Worm (Caenorhabditis elegans): ENCODE measurements around the gene ceh-87.
"Not testable (repeated sequence)": the region's sequence is repeated elsewhere in the genome, so short reads cannot be mapped to it uniquely, and the experiment has no call there.

ceh-87 gene

DNA sequence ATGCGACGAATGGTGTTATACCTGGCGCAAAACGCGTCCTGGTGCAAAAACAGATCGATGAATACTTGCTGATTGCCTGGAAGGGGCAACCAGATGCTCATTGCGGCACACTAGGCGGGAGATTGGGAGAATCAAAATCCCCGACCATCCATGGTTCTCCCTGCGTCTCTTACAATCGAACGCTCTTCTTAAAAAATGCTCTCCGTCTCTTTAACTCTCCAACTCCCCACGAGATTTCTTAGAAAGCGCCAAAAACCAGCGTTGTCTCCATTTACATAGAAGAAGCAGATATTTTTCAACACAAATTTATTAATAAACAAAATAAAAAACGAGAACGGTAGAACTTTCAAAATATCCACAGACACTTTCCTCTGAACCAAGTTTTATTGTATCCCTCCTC is 3.0 kb downstream of the ceh-87 start, which contains the start of gene F34D6.1:
Gene F34D6.1, minus strand, starts transcription at position 101 of the 400 bp plus-strand sequence.
- TF ChIP-seq F55B11.4 (tag; optimal IDR thresholded peaks at IDR 0.05; ENCODE audit: borderline replicate concordance, insufficient read depth) = no peak
- TF ChIP-seq xnd-1 (tag; optimal IDR thresholded peaks at IDR 0.05) = no peak
- TF ChIP-seq egl-44 (GFP tag; IDR thresholded peaks at IDR 0.05) = no peak
- TF ChIP-seq ekl-4 (GFP tag; IDR thresholded peaks at IDR 0.05) = no peak
- no peak for TF ChIP-seq B0019.2 (GFP tag; conservative IDR thresholded peaks at IDR 0.05)
- TF ChIP-seq attf-5 (GFP tag; optimal IDR thresholded peaks at IDR 0.05) = no peak
- TF ChIP-seq F57C9.4 (tag; optimal IDR thresholded peaks at IDR 0.05) = no peak
- TF ChIP-seq T07F8.4 (tag; optimal IDR thresholded peaks at IDR 0.05) = no peak
- TF ChIP-seq Y79H2A.3 (GFP tag; conservative IDR thresholded peaks at IDR 0.05) = no peak
- no peak for TF ChIP-seq nfyb-1 (GFP tag; IDR thresholded peaks at IDR 0.05)
- no peak for TF ChIP-seq chd-7 (tag; optimal IDR thresholded peaks at IDR 0.05)
- no peak for TF ChIP-seq ccch-3 (GFP tag; optimal IDR thresholded peaks at IDR 0.05)
- TF ChIP-seq hlh-12 (tag; optimal IDR thresholded peaks at IDR 0.05) = no peak
- no peak for TF ChIP-seq snpc-1.1 (tag; optimal IDR thresholded peaks at IDR 0.05; ENCODE audit: insufficient read depth)
- TF ChIP-seq F37B4.10 (GFP tag; IDR thresholded peaks at IDR 0.05) = no peak

DNA sequence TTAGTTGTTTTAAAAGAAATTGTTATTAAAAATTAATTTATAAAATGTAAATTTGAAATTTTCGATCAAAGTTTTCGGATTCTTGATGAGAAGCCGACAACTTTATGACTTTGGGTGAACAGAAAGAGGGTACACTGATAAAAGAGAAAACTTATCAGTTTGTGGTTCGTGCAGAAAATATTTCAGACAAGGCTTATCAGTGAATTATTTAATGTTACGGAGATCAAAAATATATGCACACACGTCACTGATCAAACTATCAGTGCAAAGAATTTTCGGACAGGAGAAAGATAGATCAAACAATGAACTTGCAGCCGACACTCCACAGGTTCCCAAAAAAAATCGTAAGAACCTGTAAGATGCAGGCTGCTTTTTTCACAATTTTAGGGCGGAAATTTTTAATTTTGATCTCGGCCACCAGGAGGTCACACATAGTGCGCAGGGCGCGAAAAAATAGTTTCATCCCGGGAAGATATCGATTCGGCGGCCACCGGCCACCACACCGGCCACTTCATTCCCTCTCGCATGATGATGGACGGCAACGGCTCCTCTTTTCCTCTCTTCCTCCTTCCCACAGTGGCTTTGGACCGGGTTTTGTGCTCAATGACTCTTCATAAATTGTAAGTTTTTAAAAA is 6.5 kb downstream of the ceh-87 start, which contains the start of gene F22E5.17:
Gene F22E5.17, plus strand, starts transcription at position 508 of the 635 bp plus-strand sequence.
- TF ChIP-seq efl-1 (GFP tag; optimal IDR thresholded peaks at IDR 0.05) = peak; percentile 63
- peak; percentile 62 for TF ChIP-seq madf-8 (GFP tag; conservative IDR thresholded peaks at IDR 0.05)
- 0 out of 2 replicates have a peak, but pooled peaks have one; percentile 17 for TF ChIP-seq dox-1 (GFP tag; IDR thresholded peaks at IDR 0.05)
- peak; percentile 84 for TF ChIP-seq nhr-80 (tag; optimal IDR thresholded peaks at IDR 0.05)
- TF ChIP-seq F22D6.2 (tag; optimal IDR thresholded peaks at IDR 0.05) = no peak
- TF ChIP-seq atf-7 (tag; optimal IDR thresholded peaks at IDR 0.05) = peak; percentile 36
- TF ChIP-seq egl-44 (GFP tag; IDR thresholded peaks at IDR 0.05) = no peak
- no peak for TF ChIP-seq ceh-100 (GFP tag; IDR thresholded peaks at IDR 0.05)
- no peak for TF ChIP-seq snpc-4 (GFP tag; optimal IDR thresholded peaks at IDR 0.05)
- peak in 1 of 4 experiments; percentile 36 for TF ChIP-seq snpc-4 (tag; optimal IDR thresholded peaks at IDR 0.05)
- peak; percentile 74 for TF ChIP-seq madf-6 (GFP tag; IDR thresholded peaks at IDR 0.05)
- peak; percentile 77 for TF ChIP-seq aptf-2 (GFP tag; conservative IDR thresholded peaks at IDR 0.05)
- TF ChIP-seq ekl-4 (GFP tag; IDR thresholded peaks at IDR 0.05) = 0 out of 2 replicates have a peak, but pooled peaks have one; percentile 10
- no peak for TF ChIP-seq T26A5.8 (tag; optimal IDR thresholded peaks at IDR 0.05)

DNA sequence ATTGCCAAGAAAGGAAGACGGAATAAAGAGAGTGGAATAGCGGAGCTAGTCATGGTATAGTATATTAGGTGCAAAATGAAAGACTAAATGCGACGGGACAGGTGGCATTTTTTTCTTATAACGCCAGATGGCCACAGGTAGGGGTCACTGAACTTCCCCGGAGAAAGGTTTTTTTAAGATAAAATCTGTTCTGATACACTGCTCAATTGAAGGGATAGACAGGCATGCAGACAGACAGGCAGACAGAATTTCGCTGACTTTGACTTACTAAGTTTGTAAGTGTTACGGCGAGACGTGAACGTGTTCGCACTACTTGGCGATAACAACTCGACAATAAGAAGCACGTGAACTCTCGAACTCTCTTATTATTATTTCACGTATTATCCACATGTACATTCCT is 10.6 kb downstream of the ceh-87 start, which contains the start of the genes F22E5.20 and F22E5.1:
Gene F22E5.20, minus strand, starts transcription at position 101 of the 400 bp plus-strand sequence.
Gene F22E5.1, plus strand, starts transcription at position 242 of the 400 bp plus-strand sequence.
- not testable (repeated sequence) for TF ChIP-seq dox-1 (GFP tag; IDR thresholded peaks at IDR 0.05); lin-54 (GFP tag; optimal IDR thresholded peaks at IDR 0.05); nfyb-1 (GFP tag; IDR thresholded peaks at IDR 0.05)

ce11 chrII:2672320-2672719 is 11.8 kb downstream of the ceh-87 start, which contains the start of gene sri-57:
Gene sri-57, minus strand, starts transcription at chrII:2672420.
- not testable (repeated sequence) for TF ChIP-seq mcd-1 (GFP tag; IDR thresholded peaks at IDR 0.05); aptf-2 (GFP tag; conservative IDR thresholded peaks at IDR 0.05); ceh-100 (GFP tag; IDR thresholded peaks at IDR 0.05)

- TF ChIP-seq lin-26 (GFP tag; IDR thresholded peaks at IDR 0.05) (no peak), F10E7.11 (tag; optimal IDR thresholded peaks at IDR 0.05) (no peak), tbx-9 (tag; optimal IDR thresholded peaks at IDR 0.05; ENCODE audit: borderline replicate concordance) (no peak), hrde-1 (tag; optimal IDR thresholded peaks at IDR 0.05; ENCODE audit: borderline replicate concordance) (no peak), chd-7 (tag; optimal IDR thresholded peaks at IDR 0.05) (no peak), Y95B8A.8 (GFP tag; IDR thresholded peaks at IDR 0.05) (no peak), snpc-4 (GFP tag; optimal IDR thresholded peaks at IDR 0.05) (no peak), snpc-4 (tag; optimal IDR thresholded peaks at IDR 0.05) (no peak), ceh-27 (GFP tag; optimal IDR thresholded peaks at IDR 0.05) (no peak), pha-4 (tag; optimal IDR thresholded peaks at IDR 0.05) (no peak), athp-1 (tag; optimal IDR thresholded peaks at IDR 0.05) (no peak)
Measured at ce11 chrII:2665606-2666005, 18.5 kb downstream of the ceh-87 start, which contains the start of gene F22E5.22. Gene F22E5.22, plus strand, starts transcription at chrII:2665906.

Measured in whole organism, young adult.